Worm (Caenorhabditis elegans) whole organism, L4 larva: ENCODE results near the gene Y22D7AR.7.

Source experiments
- F10B5.3 ChIP-seq: sonication (generic microtip); optimal IDR thresholded peaks from 2 replicates; lab custom pipeline; 2016; ENCODE audit warnings: mild to moderate bottlenecking, missing genetic modification characterization, missing compliant biosample characterization
- F44E2.7 ChIP-seq: fragments of 200-800 bp; sonication (Bioruptor generic); IDR thresholded peaks from 2 replicates; pipeline ENCODE4 v2.1.2; 2022; ENCODE audit warnings: missing genetic modification characterization, missing compliant biosample characterization
- Y48G9A.11 ChIP-seq: fragments of 200-800 bp; sonication (Bioruptor generic); IDR thresholded peaks from 2 replicates; pipeline ENCODE4 v1.3.6; 2022; ENCODE audit warnings: missing genetic modification reagents, missing genetic modification characterization, missing compliant biosample characterization
- Y5F2A.4 ChIP-seq: fragments of 200-800 bp; sonication (Bioruptor generic); optimal IDR thresholded peaks from 2 replicates; lab custom pipeline; 2018; ENCODE audit warnings: mild to moderate bottlenecking, missing genetic modification characterization, missing compliant biosample characterization
- ZK337.2 ChIP-seq: fragments of 200-800 bp; sonication (Bioruptor generic); IDR thresholded peaks from 2 replicates; pipeline ENCODE4 v1.3.6; 2022; ENCODE audit warnings: missing genetic modification reagents, missing genetic modification characterization, missing compliant biosample characterization
- aha-1 ChIP-seq: fragments of 150-350 bp; peaks from one replicate; lab custom pipeline; 2014; ENCODE audit warnings: missing biosample characterization, missing genetic modification characterization
- aly-2 ChIP-seq: sonication (generic microtip); optimal IDR thresholded peaks from 2 replicates; lab custom pipeline; 2018; ENCODE audit warnings: missing biosample characterization, missing genetic modification characterization
- ama-1 ChIP-seq: fragments of 150-350 bp; optimal IDR thresholded peaks from 2 replicates; lab custom pipeline; 2014; ENCODE audit warnings: inconsistent platforms, mixed read lengths
- attf-4 ChIP-seq: sonication (generic microtip); optimal IDR thresholded peaks from 3 replicates; lab custom pipeline; 2017; ENCODE audit warnings: missing biosample characterization, missing genetic modification characterization
- ceh-28 ChIP-seq: fragments of 150-350 bp; optimal IDR thresholded peaks from 2 replicates; lab custom pipeline; 2014; ENCODE audit warnings: missing biosample characterization, missing genetic modification reagents, missing genetic modification characterization
- ceh-62 ChIP-seq: sonication (generic microtip); optimal IDR thresholded peaks from 2 replicates; lab custom pipeline; 2017; ENCODE audit warnings: missing biosample characterization, missing genetic modification characterization
- ces-1 ChIP-seq: fragments of 150-350 bp; sonication (generic microtip); optimal IDR thresholded peaks from 4 replicates; lab custom pipeline; 2014; ENCODE audit warnings: missing biosample characterization, missing genetic modification reagents, missing genetic modification characterization
- daf-12 ChIP-seq: fragments of 150-350 bp; optimal IDR thresholded peaks from 2 replicates; lab custom pipeline; 2014; ENCODE audit warnings: missing biosample characterization, missing genetic modification reagents, missing genetic modification characterization
- dmd-8 ChIP-seq: fragments of 200-800 bp; sonication (Bioruptor generic); IDR thresholded peaks from 2 replicates; pipeline ENCODE4 v1.3.6; 2022; ENCODE audit warnings: missing genetic modification characterization, missing compliant biosample characterization
- dve-1 ChIP-seq: sonication (generic microtip); optimal IDR thresholded peaks from 2 replicates; lab custom pipeline; 2017; ENCODE audit warnings: antibody characterized with exemption, mild to moderate bottlenecking, missing genetic modification characterization, missing compliant biosample characterization; ENCODE audit not compliant: insufficient read depth
- egl-43 ChIP-seq: fragments of 200-800 bp; sonication (Bioruptor generic); IDR thresholded peaks from 2 replicates; pipeline ENCODE4 v1.3.6; 2022; ENCODE audit warnings: missing genetic modification reagents, missing genetic modification characterization, missing compliant biosample characterization
- jun-1 ChIP-seq: fragments of 150-350 bp; optimal IDR thresholded peaks from 2 replicates; lab custom pipeline; 2014; ENCODE audit warnings: missing biosample characterization, missing genetic modification reagents, missing genetic modification characterization
- lin-15B ChIP-seq: fragments of 150-350 bp; sonication (generic microtip); optimal IDR thresholded peaks from 3 replicates; lab custom pipeline; 2014; ENCODE audit warnings: missing biosample characterization, missing genetic modification characterization
- lin-29 ChIP-seq: fragments of 200-800 bp; sonication (Bioruptor generic); IDR thresholded peaks from 2 replicates; pipeline ENCODE4 v1.3.6; 2022; ENCODE audit warnings: missing genetic modification reagents, missing genetic modification characterization, missing compliant biosample characterization
- lin-39 ChIP-seq: fragments of 150-350 bp; optimal IDR thresholded peaks from 2 replicates; lab custom pipeline; 2014; ENCODE audit warnings: missing biosample characterization, missing genetic modification reagents, missing genetic modification characterization
- lir-3 ChIP-seq: sonication (generic microtip); optimal IDR thresholded peaks from 2 replicates; lab custom pipeline; 2016; ENCODE audit warnings: mild to moderate bottlenecking, missing genetic modification characterization, missing compliant biosample characterization
- lsy-2 ChIP-seq, 2 experiments: fragments of 150-350 bp in 1 of 2; sonication (generic microtip) in 1 of 2; optimal IDR thresholded peaks; 2 replicates each; lab custom pipeline; 2014 to 2017; ENCODE audit warnings: missing biosample characterization in 2 of 2, missing genetic modification characterization in 2 of 2
- madf-5 ChIP-seq, 2 experiments: fragments of 200-800 bp; sonication (Bioruptor generic); IDR thresholded peaks; 2 replicates each; pipeline ENCODE4 v1.3.6; 2022; ENCODE audit warnings: missing compliant biosample characterization in 2 of 2, missing genetic modification characterization in 2 of 2
- madf-9 ChIP-seq: fragments of 200-800 bp; sonication (Bioruptor generic); conservative IDR thresholded peaks from 2 replicates; pipeline ENCODE4 v1.3.6; 2022; ENCODE audit warnings: missing genetic modification reagents, missing genetic modification characterization, missing compliant biosample characterization
- mxl-3 ChIP-seq: fragments of 200-800 bp; sonication (Bioruptor generic); optimal IDR thresholded peaks from 2 replicates; lab custom pipeline; 2018; ENCODE audit warnings: mild to moderate bottlenecking, missing genetic modification characterization, missing compliant biosample characterization
- nhr-48 ChIP-seq: sonication (generic microtip); optimal IDR thresholded peaks from 2 replicates; lab custom pipeline; 2016; ENCODE audit warnings: mild to moderate bottlenecking, missing genetic modification characterization, missing compliant biosample characterization
- nhr-76 ChIP-seq: fragments of 150-350 bp; optimal IDR thresholded peaks from 2 replicates; lab custom pipeline; 2014; ENCODE audit warnings: missing biosample characterization, missing genetic modification characterization
- nhr-77 ChIP-seq: fragments of 150-350 bp; optimal IDR thresholded peaks from 2 replicates; lab custom pipeline; 2014; ENCODE audit warnings: missing biosample characterization, missing genetic modification characterization
- pha-4 ChIP-seq, 2 experiments: fragments of 150-350 bp in 1 of 2; fragments of 200-800 bp in 1 of 2; sonication (Bioruptor generic) in 1 of 2; IDR thresholded peaks in 1 of 2; optimal IDR thresholded peaks in 1 of 2; 2 replicates each; pipeline versions ENCODE4 v1.3.6 to Lab custom; 2014 to 2022; ENCODE audit warnings: missing genetic modification characterization in 2 of 2, missing genetic modification reagents in 2 of 2, missing biosample characterization in 1 of 2, missing compliant biosample characterization in 1 of 2
- rbr-2 ChIP-seq: sonication (generic microtip); optimal IDR thresholded peaks from 2 replicates; lab custom pipeline; 2016; ENCODE audit warnings: missing genotype, missing genetic modification characterization, missing compliant biosample characterization
- set-16 ChIP-seq: fragments of 200-800 bp; sonication (Bioruptor generic); IDR thresholded peaks from 2 replicates; pipeline ENCODE4 v1.3.6; 2022; ENCODE audit warnings: missing genetic modification reagents, missing genetic modification characterization, missing compliant biosample characterization
- tra-1 ChIP-seq: fragments of 200-800 bp; sonication (Bioruptor generic); IDR thresholded peaks from 2 replicates; pipeline ENCODE4 v1.3.6; 2022; ENCODE audit warnings: missing genetic modification reagents, missing genetic modification characterization, missing compliant biosample characterization
- unc-130 ChIP-seq: sonication (generic microtip); optimal IDR thresholded peaks from 2 replicates; lab custom pipeline; 2016; ENCODE audit warnings: missing genetic modification reagents, missing genetic modification characterization, missing compliant biosample characterization
- unc-39 ChIP-seq: sonication (generic microtip); optimal IDR thresholded peaks from 2 replicates; lab custom pipeline; 2017; ENCODE audit warnings: missing biosample characterization, missing genetic modification characterization
- unc-62 ChIP-seq, 3 experiments: fragments of 150-350 bp in 1 of 3; sonication (generic microtip); optimal IDR thresholded peaks in 2 of 3; peaks in 1 of 3; 1 replicate in 1 of 3; 2 replicates in 2 of 3; lab custom pipeline; 2014 to 2017; ENCODE audit warnings: missing biosample characterization in 3 of 3, missing genetic modification characterization in 3 of 3, missing genetic modification reagents in 3 of 3, missing genotype in 1 of 3
- zfp-2 ChIP-seq: sonication (generic microtip); optimal IDR thresholded peaks from 2 replicates; lab custom pipeline; 2016; ENCODE audit warnings: mild to moderate bottlenecking, missing genetic modification characterization, missing compliant biosample characterization
- zfp-3 ChIP-seq: fragments of 200-800 bp; sonication (Bioruptor generic); conservative IDR thresholded peaks from 2 replicates; pipeline ENCODE4 v1.3.6; 2022; ENCODE audit warnings: missing genetic modification reagents, missing genetic modification characterization, missing compliant biosample characterization
- ztf-7 ChIP-seq: fragments of 150-350 bp; optimal IDR thresholded peaks from 2 replicates; lab custom pipeline; 2014; ENCODE audit warnings: missing biosample characterization, missing genetic modification characterization

The Y22D7AR.7 gene

ce11 chrIII:1676588-1676987 is 11.3 kb downstream of the Y22D7AR.7 start, which contains the start of gene Y22D7AR.6 (continued):
- TF ChIP-seq dve-1 (tag; lab: Kevin White, UChicago) (peak; percentile 43), Y48G9A.11 (GFP tag; lab: Robert Waterston, UW) (no peak), unc-130 (no peak), unc-62 (GFP tag; optimal IDR thresholded peaks at IDR 0.05 in 1 of 2; lab: Kevin White, UChicago) (no peak), unc-62 (tag; optimal IDR thresholded peaks at IDR 0.05; lab: Kevin White, UChicago) (no peak), set-16 (GFP tag; lab: Robert Waterston, UW) (no peak), lsy-2 (tag; optimal IDR thresholded peaks at IDR 0.05; lab: Kevin White, UChicago) (no peak)

DNA sequence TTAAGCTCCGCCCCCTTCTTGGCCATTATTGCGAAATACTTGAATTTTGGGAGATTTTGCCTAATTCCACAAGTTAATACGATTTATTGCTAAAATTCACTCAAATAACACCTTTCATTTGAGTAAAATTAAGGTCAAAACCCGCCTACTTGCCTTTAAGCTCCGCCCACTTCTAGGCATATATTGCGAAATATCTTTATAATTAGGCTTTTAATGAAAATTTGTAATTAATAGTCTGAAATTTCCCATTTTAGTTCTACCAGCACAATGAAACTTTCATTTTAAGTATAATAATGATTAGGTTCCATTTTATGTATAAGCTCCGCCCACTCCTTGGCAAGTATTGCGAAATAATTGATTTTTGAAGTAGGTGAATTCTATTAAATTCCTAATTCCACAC is 13.1 kb downstream of the Y22D7AR.7 start:
- no peak for TF ChIP-seq Y48G9A.11 (GFP tag; lab: Robert Waterston, UW)
- TF ChIP-seq zfp-2 (tag; lab: Kevin White, UChicago): no peak
- no peak for TF ChIP-seq lsy-2 (tag; optimal IDR thresholded peaks at IDR 0.05; lab: Kevin White, UChicago)
- TF ChIP-seq daf-12: no peak
- TF ChIP-seq Y5F2A.4 (GFP tag; lab: Kevin White, UChicago): no peak
- TF ChIP-seq lin-29: no peak

- TF ChIP-seq aha-1: peak; percentile 18
- TF ChIP-seq unc-39 (tag; lab: Kevin White, UChicago): no peak
- TF ChIP-seq zfp-3 (GFP tag; lab: Robert Waterston, UW): no peak
- no peak for TF ChIP-seq zfp-2 (tag; lab: Kevin White, UChicago)
- no peak for TF ChIP-seq F10B5.3 (tag; lab: Kevin White, UChicago)
- TF ChIP-seq, all 104 proteins: peak for 1
Observed at ce11 chrIII:1673320-1673719, 14.6 kb downstream of the Y22D7AR.7 start.

ce11 chrIII:1668519-1668918 is 19.4 kb downstream of the Y22D7AR.7 start, which contains the start of gene glb-30:
Gene glb-30, minus strand, starts transcription at chrIII:1668619.
- TF ChIP-seq lin-15B: no peak
- TF ChIP-seq madf-9 (GFP tag; lab: Robert Waterston, UW): no peak
- TF ChIP-seq ama-1 (lab: Kevin White, UChicago): no peak
- TF ChIP-seq mxl-3: no peak
- no peak for TF ChIP-seq aly-2 (tag; lab: Kevin White, UChicago)
- no peak for TF ChIP-seq F44E2.7 (GFP tag; lab: Robert Waterston, UW)
- TF ChIP-seq rbr-2 (tag; lab: Kevin White, UChicago): no peak
- no peak for TF ChIP-seq dmd-8
- no peak for TF ChIP-seq attf-4 (tag; lab: Kevin White, UChicago)
- TF ChIP-seq jun-1: no peak
- TF ChIP-seq nhr-77: no peak
- no peak for TF ChIP-seq lir-3 (tag; lab: Kevin White, UChicago)
- TF ChIP-seq set-16 (GFP tag; lab: Robert Waterston, UW): no peak
- TF ChIP-seq egl-43 (GFP tag; lab: Robert Waterston, UW): no peak

ce11 chrIII:1666893-1667292 is 21.0 kb downstream of the Y22D7AR.7 start:
- TF ChIP-seq egl-43 (GFP tag; lab: Robert Waterston, UW) (no peak), jun-1 (no peak), lin-15B (no peak), lin-39 (tag; lab: Kevin White, UChicago) (no peak), madf-5 (GFP tag; IDR thresholded peaks at IDR 0.05; lab: Robert Waterston, UW) (0 out of 4 replicates have a peak, but pooled peaks of 1 of the 2 experiments have one; percentile 22), ceh-28 (tag; lab: Kevin White, UChicago) (peak; percentile 81), nhr-48 (no peak)
- TF ChIP-seq, all 104 proteins: peak for 2

DNA sequence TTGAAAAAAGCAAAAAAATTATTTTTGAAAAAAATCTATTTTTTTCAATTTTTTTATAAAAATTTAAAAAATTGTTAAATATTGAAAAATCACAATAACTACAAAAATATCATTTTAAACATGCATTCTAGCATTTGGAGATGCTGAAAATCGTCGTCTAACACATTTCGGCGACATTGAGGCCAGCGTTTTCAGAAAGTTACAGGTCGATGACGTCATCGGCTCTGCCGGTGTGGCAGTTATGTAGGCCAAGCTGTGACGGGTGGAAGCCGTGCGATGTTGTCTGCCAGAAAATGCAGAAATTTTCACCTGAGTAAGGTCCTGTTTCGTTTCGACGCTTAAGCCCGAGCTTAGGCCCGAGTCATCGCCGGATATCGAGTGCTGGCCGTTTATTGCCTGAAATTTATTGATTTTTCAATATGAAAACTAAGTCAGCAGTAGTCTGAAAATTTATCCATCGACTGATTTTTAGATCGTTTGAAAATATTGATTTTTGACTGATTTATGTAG is 22.0 kb downstream of the Y22D7AR.7 start, which contains the start of gene Y22D7AR.3:
Y22D7AR.3 (minus strand) TSS at position 51 of the 510 bp plus-strand sequence.
- TF ChIP-seq tra-1 (GFP tag; lab: Robert Waterston, UW) (no peak), egl-43 (GFP tag; lab: Robert Waterston, UW) (0 out of 2 replicates have a peak, but pooled peaks have one; percentile 9), ZK337.2 (GFP tag; lab: Robert Waterston, UW) (no peak), lin-15B (no peak), ceh-62 (tag; lab: Kevin White, UChicago) (no peak), unc-62 (GFP tag; optimal IDR thresholded peaks at IDR 0.05 in 1 of 2; lab: Kevin White, UChicago) (peak in 1 of 2 experiments; percentile 95), unc-62 (tag; optimal IDR thresholded peaks at IDR 0.05; lab: Kevin White, UChicago) (no peak), pha-4 (GFP tag; IDR thresholded peaks at IDR 0.05; lab: Robert Waterston, UW) (no peak), pha-4 (tag; optimal IDR thresholded peaks at IDR 0.05; lab: Kevin White, UChicago) (no peak), ztf-7 (tag; lab: Kevin White, UChicago) (no peak), ces-1 (GFP tag; lab: Kevin White, UChicago) (no peak), nhr-76 (tag; lab: Kevin White, UChicago) (no peak)
